Fruit fly (Drosophila melanogaster) whole organism, embryonic: Measurements from ENCODE around the gene CG13482.

Source experiments
- CG11456 ChIP-seq: fragments of 200-800 bp; sonication (Bioruptor generic); IDR thresholded peaks from 3 replicates; pipeline ENCODE4 v1.3.6; 2022; ENCODE audit warnings: missing biosample characterization, missing genetic modification characterization
- CG11695 ChIP-seq: fragments of 200-800 bp; sonication (Bioruptor generic); IDR thresholded peaks from 3 replicates; pipeline ENCODE4 v1.3.6; 2022; ENCODE audit warnings: missing biosample characterization, missing genetic modification characterization
- CG18262 ChIP-seq: fragments of 200-800 bp; optimal IDR thresholded peaks from 3 replicates; lab custom pipeline; 2019; ENCODE audit warnings: missing biosample characterization, mild to moderate bottlenecking, missing genetic modification characterization, moderate library complexity
- CG18599 ChIP-seq: fragments of 200-800 bp; sonication (Bioruptor generic); optimal IDR thresholded peaks from 3 replicates; lab custom pipeline; 2017; ENCODE audit warnings: missing biosample characterization, missing genetic modification characterization, mild to moderate bottlenecking, moderate library complexity, missing genetic modification reagents
- CG2120 ChIP-seq: fragments of 200-800 bp; sonication (Bioruptor generic); optimal IDR thresholded peaks from 3 replicates; lab custom pipeline; 2016; ENCODE audit warnings: missing biosample characterization, missing genetic modification characterization
- CG2129 ChIP-seq: fragments of 200-800 bp; sonication (Bioruptor generic); IDR thresholded peaks from 2 replicates; pipeline ENCODE4 v1.3.6; 2022; ENCODE audit warnings: missing biosample characterization, missing genetic modification characterization; ENCODE audit not compliant: partially characterized antibody
- CG2678 ChIP-seq: fragments of 200-800 bp; sonication (Bioruptor generic); optimal IDR thresholded peaks from 3 replicates; lab custom pipeline; 2019; ENCODE audit warnings: missing biosample characterization, mild to moderate bottlenecking, missing genetic modification characterization, moderate library complexity
- CG30431 ChIP-seq: fragments of 200-800 bp; sonication (Bioruptor generic); optimal IDR thresholded peaks from 2 replicates; lab custom pipeline; 2017; ENCODE audit warnings: missing biosample characterization, missing genetic modification characterization
- CG31441 ChIP-seq: fragments of 200-800 bp; sonication (Bioruptor generic); IDR thresholded peaks from 2 replicates; pipeline ENCODE4 v1.3.6; 2022; ENCODE audit warnings: missing biosample characterization, missing genetic modification characterization
- CG7839 ChIP-seq: fragments of 200-800 bp; sonication (Bioruptor generic); optimal IDR thresholded peaks from 3 replicates; lab custom pipeline; 2018; ENCODE audit warnings: missing biosample characterization, mild to moderate bottlenecking, missing genetic modification characterization, moderate library complexity
- CG8388 ChIP-seq: fragments of 200-800 bp; sonication (Bioruptor generic); optimal IDR thresholded peaks from 2 replicates; lab custom pipeline; 2019; ENCODE audit warnings: missing biosample characterization, mild to moderate bottlenecking, missing genetic modification characterization, moderate library complexity
- CkIIα-i1 ChIP-seq: fragments of 200-800 bp; sonication (Bioruptor generic); IDR thresholded peaks from 2 replicates; pipeline ENCODE4 v1.3.6; 2022; ENCODE audit warnings: missing biosample characterization, missing genetic modification characterization
- D19B ChIP-seq: fragments of 200-800 bp; sonication (Bioruptor generic); optimal IDR thresholded peaks from 2 replicates; lab custom pipeline; 2017; ENCODE audit warnings: missing biosample characterization, mild to moderate bottlenecking, missing genetic modification characterization
- Doc3 ChIP-seq: fragments of 200-800 bp; sonication (Bioruptor generic); IDR thresholded peaks from 3 replicates; pipeline ENCODE4 v1.3.6; 2022; ENCODE audit warnings: missing biosample characterization, missing genetic modification characterization; ENCODE audit not compliant: partially characterized antibody
- Drgx ChIP-seq: fragments of 200-800 bp; sonication (Bioruptor generic); IDR thresholded peaks from 2 replicates; pipeline ENCODE4 v1.3.6; 2022; ENCODE audit warnings: missing biosample characterization, missing genetic modification characterization
- E2f1 ChIP-seq: fragments of 200-800 bp; sonication (Bioruptor generic); IDR thresholded peaks from 2 replicates; pipeline ENCODE4 v1.3.6; 2022; ENCODE audit warnings: missing biosample characterization, missing genetic modification characterization
- Ets65A ChIP-seq: fragments of 200-800 bp; sonication (Bioruptor generic); peaks from one replicate; lab custom pipeline; 2016; ENCODE audit warnings: missing biosample characterization, missing genetic modification characterization
- HLHmδ ChIP-seq: fragments of 200-800 bp; sonication (Bioruptor generic); optimal IDR thresholded peaks from 2 replicates; lab custom pipeline; 2018; ENCODE audit warnings: missing biosample characterization, mild to moderate bottlenecking, missing genetic modification characterization, moderate library complexity
- MBD-R2 ChIP-seq: fragments of 200-800 bp; sonication (Bioruptor generic); IDR thresholded peaks from 2 replicates; pipeline ENCODE4 v1.3.6; 2022; ENCODE audit warnings: missing biosample characterization, missing genetic modification characterization
- Med ChIP-seq: fragments of 200-800 bp; sonication (Bioruptor generic); peaks from one replicate; lab custom pipeline; 2016; ENCODE audit warnings: missing biosample characterization, missing genetic modification characterization, mild to moderate bottlenecking, inconsistent platforms, moderate library complexity
- Mrtf ChIP-seq: fragments of 200-800 bp; sonication (Bioruptor generic); IDR thresholded peaks from 3 replicates; pipeline ENCODE4 v1.3.6; 2022; ENCODE audit warnings: missing biosample characterization, missing genetic modification characterization
- NK7.1 ChIP-seq: fragments of 200-800 bp; sonication (Bioruptor generic); optimal IDR thresholded peaks from 3 replicates; lab custom pipeline; 2016; ENCODE audit warnings: missing biosample characterization, missing genetic modification characterization
- NfI ChIP-seq: fragments of 200-800 bp; sonication (Bioruptor generic); optimal IDR thresholded peaks from 3 replicates; lab custom pipeline; 2018; ENCODE audit warnings: missing biosample characterization, mild to moderate bottlenecking, missing genetic modification characterization, moderate library complexity
- Oli ChIP-seq: fragments of 200-800 bp; sonication (Bioruptor generic); optimal IDR thresholded peaks from 2 replicates; lab custom pipeline; 2018; ENCODE audit warnings: missing biosample characterization, mild to moderate bottlenecking, missing genetic modification characterization, moderate library complexity
- Sox100B ChIP-seq: fragments of 200-800 bp; sonication (Bioruptor generic); optimal IDR thresholded peaks from 3 replicates; lab custom pipeline; 2018; ENCODE audit warnings: missing biosample characterization, mild to moderate bottlenecking, missing genetic modification characterization
- bsh ChIP-seq, 2 experiments: fragments of 200-800 bp; sonication (Bioruptor generic); optimal IDR thresholded peaks; 2 replicates each; lab custom pipeline; 2017 to 2018; ENCODE audit warnings: mild to moderate bottlenecking in 2 of 2, missing biosample characterization in 2 of 2, missing genetic modification characterization in 2 of 2, moderate library complexity in 1 of 2
- cwo ChIP-seq: fragments of 200-800 bp; sonication (Bioruptor generic); optimal IDR thresholded peaks from 3 replicates; lab custom pipeline; 2017; ENCODE audit warnings: missing biosample characterization, missing genetic modification characterization, mild to moderate bottlenecking, moderate library complexity, missing genetic modification reagents
- dmrt99B ChIP-seq: fragments of 200-800 bp; sonication (Bioruptor generic); optimal IDR thresholded peaks from 2 replicates; lab custom pipeline; 2018; ENCODE audit warnings: missing biosample characterization, mild to moderate bottlenecking, missing genetic modification characterization, moderate library complexity
- dysf ChIP-seq: fragments of 200-800 bp; sonication (Bioruptor generic); IDR thresholded peaks from 3 replicates; pipeline ENCODE4 v1.3.6; 2022; ENCODE audit warnings: missing biosample characterization, missing genetic modification characterization
- gcm ChIP-seq: fragments of 200-800 bp; sonication (Bioruptor generic); optimal IDR thresholded peaks from 2 replicates; lab custom pipeline; 2019; ENCODE audit warnings: missing biosample characterization, mild to moderate bottlenecking, missing genetic modification characterization, moderate library complexity
- gem ChIP-seq: fragments of 200-800 bp; sonication (Bioruptor generic); optimal IDR thresholded peaks from 2 replicates; lab custom pipeline; 2019; ENCODE audit warnings: missing biosample characterization, mild to moderate bottlenecking, missing genetic modification characterization, moderate library complexity
- gfzf ChIP-seq: fragments of 200-800 bp; sonication (Bioruptor generic); optimal IDR thresholded peaks from 2 replicates; lab custom pipeline; 2016; ENCODE audit warnings: missing biosample characterization, mild to moderate bottlenecking, missing genetic modification characterization, moderate library complexity
- grau ChIP-seq: fragments of 200-800 bp; optimal IDR thresholded peaks from 3 replicates; lab custom pipeline; 2019; ENCODE audit warnings: missing biosample characterization, mild to moderate bottlenecking, missing genetic modification characterization, moderate library complexity
- knrl ChIP-seq: fragments of 200-800 bp; sonication (Bioruptor generic); IDR thresholded peaks from 3 replicates; pipeline ENCODE4 v1.3.6; 2022; ENCODE audit warnings: missing biosample characterization, missing genetic modification characterization; ENCODE audit not compliant: partially characterized antibody
- nom ChIP-seq: fragments of 200-800 bp; sonication (Bioruptor generic); optimal IDR thresholded peaks from 2 replicates; lab custom pipeline; 2017; ENCODE audit warnings: missing biosample characterization, missing genetic modification characterization, mild to moderate bottlenecking, moderate library complexity, missing genetic modification reagents
- phol ChIP-seq: fragments of 200-800 bp; sonication (Bioruptor generic); optimal IDR thresholded peaks from 3 replicates; lab custom pipeline; 2018; ENCODE audit warnings: missing biosample characterization, mild to moderate bottlenecking, missing genetic modification characterization, moderate library complexity
- row ChIP-seq: fragments of 200-800 bp; sonication (Bioruptor generic); IDR thresholded peaks from 3 replicates; pipeline ENCODE4 v1.3.6; 2022; ENCODE audit warnings: missing biosample characterization, missing genetic modification characterization
- sens ChIP-seq: fragments of 200-800 bp; sonication (Bioruptor generic); peaks from one replicate; lab custom pipeline; 2016; ENCODE audit warnings: missing biosample characterization, missing genetic modification characterization
- slbo ChIP-seq: fragments of 200-800 bp; sonication (Bioruptor generic); IDR thresholded peaks from 2 replicates; pipeline ENCODE4 v1.3.6; 2022; ENCODE audit warnings: missing biosample characterization, missing genetic modification characterization
- sob ChIP-seq: fragments of 200-800 bp; sonication (Bioruptor generic); IDR thresholded peaks from 2 replicates; pipeline ENCODE4 v1.3.6; 2022; ENCODE audit warnings: missing biosample characterization, missing genetic modification characterization
- toy ChIP-seq: fragments of 200-800 bp; sonication (Bioruptor generic); IDR thresholded peaks from 2 replicates; pipeline ENCODE4 v1.3.6; 2022; ENCODE audit warnings: missing biosample characterization, missing genetic modification characterization
- twi ChIP-seq: fragments of 200-800 bp; optimal IDR thresholded peaks from 2 replicates; lab custom pipeline; 2019; ENCODE audit warnings: missing biosample characterization, mild to moderate bottlenecking, missing genetic modification characterization, moderate library complexity
- zfh2 ChIP-seq: fragments of 200-800 bp; sonication (Bioruptor generic); optimal IDR thresholded peaks from 2 replicates; lab custom pipeline; 2016; ENCODE audit warnings: missing biosample characterization, missing genetic modification characterization

Gene CG13482

DNA sequence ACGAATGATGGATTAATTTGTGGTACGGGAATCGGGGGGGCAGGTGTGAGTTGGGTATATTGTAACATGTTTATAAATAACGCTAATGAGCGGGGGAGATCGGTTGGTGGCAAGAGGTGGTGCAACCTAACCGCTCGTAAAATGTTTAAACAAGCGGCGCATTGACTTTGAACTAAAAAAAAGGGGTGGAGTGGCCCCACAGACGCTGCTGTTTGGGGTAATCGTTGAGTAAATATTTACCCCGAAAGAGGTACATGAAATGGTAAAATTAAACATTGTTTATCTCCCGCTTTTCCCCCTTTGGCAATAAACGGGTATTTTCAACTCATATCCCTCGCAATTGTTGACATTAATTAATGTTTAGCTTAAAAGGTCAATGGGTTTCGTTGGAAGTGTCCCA is 37.0 kb downstream of the CG13482 start (continued):
- TF ChIP-seq Mrtf (no peak), gfzf (GFP tag; lab: Kevin White, UChicago) (no peak), CG2129 (GFP tag; lab: Robert Waterston, UW) (no peak), NK7.1 (no peak), CG18262 (tag; lab: Kevin White, UChicago) (peak; percentile 73), toy (GFP tag; lab: Robert Waterston, UW) (no peak), CkIIα-i1 (GFP tag; lab: Robert Waterston, UW) (no peak), Oli (tag; lab: Kevin White, UChicago) (peak; percentile 34), CG11695 (0 out of 3 replicates have a peak, but pooled peaks have one; percentile 32), twi (tag; lab: Kevin White, UChicago) (peak; percentile 68)

DNA sequence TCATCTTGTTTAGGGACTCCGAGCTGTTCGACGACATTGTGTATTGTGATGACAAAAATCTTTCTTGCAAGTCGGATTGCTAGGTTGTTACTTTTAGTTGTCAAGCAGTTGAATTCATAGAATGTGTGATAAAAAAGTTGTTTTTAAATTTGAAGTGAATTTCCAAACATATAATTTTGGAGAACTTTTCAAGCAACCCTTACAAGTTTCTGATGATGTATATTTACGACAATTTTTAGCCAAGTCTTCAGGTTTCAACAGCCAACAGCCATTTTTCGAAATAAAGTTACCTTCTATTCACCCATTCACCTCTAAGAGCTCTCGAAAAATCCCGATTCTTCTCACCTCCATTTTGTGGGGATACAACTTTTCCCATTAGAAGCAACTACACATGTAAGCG is 40.5 kb downstream of the CG13482 start, which contains the start of gene CG13481:
Gene CG13481 (minus strand): TSS at position 101 of the 400 bp plus-strand sequence.
- no peak for TF ChIP-seq CG30431 (GFP tag; lab: Kevin White, UChicago)
- no peak for TF ChIP-seq Doc3
- no peak for TF ChIP-seq zfh2 (GFP tag; lab: Kevin White, UChicago)
- TF ChIP-seq gcm (GFP tag; lab: Kevin White, UChicago) = no peak
- TF ChIP-seq cwo = no peak
- no peak for TF ChIP-seq NfI
- no peak for TF ChIP-seq D19B
- TF ChIP-seq Sox100B (GFP tag; lab: Kevin White, UChicago) = no peak
- TF ChIP-seq, all 482 proteins: peak for 0

DNA sequence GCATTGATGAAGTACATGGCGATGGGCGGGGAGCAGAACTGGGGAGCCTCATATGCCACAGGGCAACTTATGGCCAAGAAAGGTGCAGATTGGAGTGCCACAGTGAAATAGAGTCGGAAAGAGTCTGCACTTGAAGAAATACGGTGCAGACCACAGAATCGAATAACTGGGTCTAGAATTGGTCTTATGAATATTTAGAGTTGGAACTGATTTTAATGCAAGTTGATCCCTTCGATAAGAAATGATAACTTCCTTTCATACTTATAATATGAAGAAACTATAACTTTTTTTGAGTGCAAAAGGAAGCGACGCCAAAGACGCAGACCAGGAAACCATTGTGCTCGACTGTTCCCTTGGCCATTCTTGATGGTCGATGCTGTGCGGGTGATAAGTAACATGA is 45.4 kb downstream of the CG13482 start:
- TF ChIP-seq CG31441 (no peak), knrl (GFP tag; lab: Robert Waterston, UW) (no peak), nom (GFP tag; lab: Kevin White, UChicago) (peak; percentile 40), row (peak; percentile 45; the same call in 1 of the 3 replicates), CG11456 (GFP tag; lab: Robert Waterston, UW) (0 out of 3 replicates have a peak, but pooled peaks have one; percentile 45), grau (peak; percentile 12), dmrt99B (tag; lab: Kevin White, UChicago) (peak; percentile 32), CG2120 (GFP tag; lab: Kevin White, UChicago) (peak; percentile 11), HLHmδ (no peak), E2f1 (GFP tag; lab: Robert Waterston, UW) (peak; percentile 9; the same call in 1 of the 2 replicates), sob (0 out of 2 replicates have a peak, but pooled peaks have one; percentile 40), slbo (GFP tag; lab: Robert Waterston, UW) (no peak), Med (GFP tag; lab: Kevin White, UChicago) (peak; percentile 29), gem (tag; lab: Kevin White, UChicago) (peak; percentile 24), CG8388 (GFP tag; lab: Kevin White, UChicago) (peak; percentile 6), MBD-R2 (no peak), Drgx (GFP tag; lab: Robert Waterston, UW) (peak; percentile 42; the same call in 1 of the 2 replicates), dysf (GFP tag; lab: Robert Waterston, UW) (0 out of 3 replicates have a peak, but pooled peaks have one; percentile 22), Ets65A (GFP tag; lab: Kevin White, UChicago) (peak; percentile 39), CG2678 (tag; lab: Kevin White, UChicago) (peak; percentile 35), sens (GFP tag; lab: Kevin White, UChicago) (peak; percentile 38), phol (tag; lab: Kevin White, UChicago) (peak; percentile 0), CG7839 (tag; lab: Kevin White, UChicago) (peak; percentile 21), bsh (GFP tag; optimal IDR thresholded peaks at IDR 0.05; lab: Kevin White, UChicago) (peak; percentile 24 to 78), CG18599 (GFP tag; lab: Kevin White, UChicago) (peak; percentile 1)
